Fruit fly (Drosophila melanogaster) S2 (cell line): ENCODE data around the gene Nmdmc.

Experiments
- CG8478 ChIP-seq: fragments of >200 bp; optimal IDR thresholded peaks from 2 replicates; lab custom pipeline; 2018
- CTCF ChIP-seq, 2 experiments: fragments of >200 bp; optimal IDR thresholded peaks; 2 replicates each; lab custom pipeline; 2018

DNA sequence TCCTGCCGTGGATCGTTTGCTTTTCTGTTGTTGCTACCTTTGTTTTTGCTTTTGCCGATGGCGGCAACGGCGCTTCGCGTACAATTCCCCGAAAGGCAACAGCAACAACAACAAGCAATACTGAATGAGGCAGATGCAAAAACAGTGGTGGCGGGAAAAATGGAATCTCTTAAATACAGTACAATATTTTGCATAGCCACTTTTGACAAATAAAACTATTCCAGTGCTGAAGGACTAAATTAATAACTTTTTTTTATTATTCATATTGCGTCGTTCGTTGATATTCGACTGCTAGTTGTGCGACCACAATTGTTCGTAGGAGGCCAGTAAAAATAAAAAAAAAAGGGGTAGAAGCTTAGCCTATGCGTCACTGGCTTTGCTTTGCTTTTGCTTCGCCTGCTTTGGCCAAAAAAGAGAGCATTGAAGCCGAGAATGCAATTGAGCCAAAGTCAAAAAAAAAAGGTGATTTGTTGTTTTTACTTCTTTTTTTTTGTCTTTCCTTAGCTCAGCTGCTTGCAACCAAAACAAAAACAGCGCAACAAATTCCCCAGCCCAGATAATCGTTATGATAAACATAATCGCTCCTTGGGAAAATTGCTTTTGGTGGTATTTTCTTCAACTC lies 18.4 kb downstream of the Nmdmc start:
- TF ChIP-seq CG8478: no peak
- TF ChIP-seq CTCF (optimal IDR thresholded peaks at IDR 0.05; lab: Kevin White, UChicago): no peak
